Worm (Caenorhabditis elegans) whole organism, young adult: ENCODE measurements around the gene trpp-6.

Experiments
- B0261.1 ChIP-seq: sonication (generic microtip); optimal IDR thresholded peaks from 2 replicates; lab custom pipeline; 2016; ENCODE audit warnings: mild to moderate bottlenecking, missing genetic modification characterization, moderate library complexity, missing compliant biosample characterization
- B0336.3 ChIP-seq: fragments of 200-800 bp; sonication (Bioruptor generic); IDR thresholded peaks from 2 replicates; pipeline ENCODE4 v1.3.6; 2022; ENCODE audit warnings: missing genetic modification characterization, missing compliant biosample characterization
- C17E4.6 ChIP-seq: fragments of 200-800 bp; sonication (Bioruptor generic); IDR thresholded peaks from 2 replicates; pipeline ENCODE4 v1.3.6; 2022; ENCODE audit warnings: missing genetic modification reagents, missing genetic modification characterization, missing compliant biosample characterization
- D2030.7 ChIP-seq: fragments of 200-800 bp; sonication (Bioruptor generic); IDR thresholded peaks from 2 replicates; pipeline ENCODE4 v1.3.6; 2022; ENCODE audit warnings: missing genetic modification reagents, missing genetic modification characterization, missing compliant biosample characterization
- F10E7.11 ChIP-seq: sonication (generic microtip); optimal IDR thresholded peaks from 2 replicates; lab custom pipeline; 2017; ENCODE audit warnings: mild to moderate bottlenecking, missing genetic modification characterization, moderate library complexity, missing compliant biosample characterization
- F37B4.10 ChIP-seq: fragments of 200-800 bp; sonication (Bioruptor generic); IDR thresholded peaks from 2 replicates; pipeline ENCODE4 v1.3.6; 2022; ENCODE audit warnings: missing genetic modification characterization, missing compliant biosample characterization
- F39B2.1 ChIP-seq: fragments of 200-800 bp; sonication (Bioruptor generic); IDR thresholded peaks from 2 replicates; pipeline ENCODE4 v1.3.6; 2022; ENCODE audit warnings: missing genetic modification reagents, missing genetic modification characterization, missing compliant biosample characterization
- K11D2.4 ChIP-seq: fragments of 200-800 bp; sonication (Bioruptor generic); IDR thresholded peaks from 2 replicates; pipeline ENCODE4 v1.3.6; 2022; ENCODE audit warnings: missing genetic modification reagents, missing genetic modification characterization, missing compliant biosample characterization
- K12H6.12 ChIP-seq: fragments of 200-800 bp; sonication (Bioruptor generic); optimal IDR thresholded peaks from 2 replicates; lab custom pipeline; 2018; ENCODE audit warnings: mild to moderate bottlenecking, missing genetic modification characterization, missing compliant biosample characterization
- T26A5.8 ChIP-seq: sonication (generic microtip); optimal IDR thresholded peaks from 2 replicates; lab custom pipeline; 2016; ENCODE audit warnings: missing genetic modification characterization, missing compliant biosample characterization
- Y56A3A.18 ChIP-seq: fragments of 200-800 bp; sonication (Bioruptor generic); IDR thresholded peaks from 2 replicates; pipeline ENCODE4 v1.3.6; 2022; ENCODE audit warnings: missing genetic modification reagents, missing genetic modification characterization, missing compliant biosample characterization
- Y79H2A.3 ChIP-seq: fragments of 200-800 bp; sonication (Bioruptor generic); conservative IDR thresholded peaks from 2 replicates; pipeline ENCODE4 v1.3.6; 2022; ENCODE audit warnings: missing genetic modification reagents, missing genetic modification characterization, missing compliant biosample characterization
- ama-1 ChIP-seq, 3 experiments: fragments of 150-350 bp in 1 of 3; sonication (generic microtip) in 2 of 3; optimal IDR thresholded peaks; 2 replicates each; lab custom pipeline; 2014 to 2018; ENCODE audit warnings: missing biosample characterization in 2 of 3, missing genetic modification characterization in 2 of 3, missing genetic modification reagents in 2 of 3
- athp-1 ChIP-seq: sonication (generic microtip); optimal IDR thresholded peaks from 2 replicates; lab custom pipeline; 2017; ENCODE audit warnings: mild to moderate bottlenecking, missing genetic modification characterization, missing compliant biosample characterization
- attf-3 ChIP-seq: fragments of 200-800 bp; sonication (Bioruptor generic); conservative IDR thresholded peaks from 2 replicates; pipeline ENCODE4 v1.3.6; 2022; ENCODE audit warnings: missing genetic modification reagents, missing genetic modification characterization, missing compliant biosample characterization
- attf-5 ChIP-seq: fragments of 200-800 bp; sonication (Bioruptor generic); optimal IDR thresholded peaks from 2 replicates; lab custom pipeline; 2018; ENCODE audit warnings: mild to moderate bottlenecking, missing genetic modification characterization, missing compliant biosample characterization
- attf-6 ChIP-seq: fragments of 200-800 bp; sonication (Bioruptor generic); IDR thresholded peaks from 2 replicates; pipeline ENCODE4 v1.3.6; 2022; ENCODE audit warnings: missing genetic modification reagents, missing genetic modification characterization, missing compliant biosample characterization
- cebp-1 ChIP-seq, 2 experiments: fragments of 200-800 bp in 1 of 2; sonication (Bioruptor generic) in 1 of 2; sonication (generic microtip) in 1 of 2; IDR thresholded peaks in 1 of 2; optimal IDR thresholded peaks in 1 of 2; 2 replicates each; pipeline versions ENCODE4 v1.3.6 to Lab custom; 2017 to 2022; ENCODE audit warnings: missing compliant biosample characterization in 2 of 2, missing genetic modification characterization in 2 of 2, mild to moderate bottlenecking in 1 of 2, missing genetic modification reagents in 1 of 2, moderate library complexity in 1 of 2
- cebp-2 ChIP-seq: fragments of 200-800 bp; sonication (Bioruptor generic); IDR thresholded peaks from 2 replicates; pipeline ENCODE4 v1.3.6; 2022; ENCODE audit warnings: missing genetic modification characterization, missing compliant biosample characterization
- chd-7 ChIP-seq: sonication (generic microtip); optimal IDR thresholded peaks from 2 replicates; lab custom pipeline; 2016; ENCODE audit warnings: mild to moderate bottlenecking, missing genetic modification characterization, moderate library complexity, missing compliant biosample characterization
- efl-1 ChIP-seq: fragments of 150-350 bp; optimal IDR thresholded peaks from 2 replicates; lab custom pipeline; 2014; ENCODE audit warnings: missing biosample characterization, missing genetic modification reagents, missing genetic modification characterization
- ekl-4 ChIP-seq: fragments of 200-800 bp; sonication (Bioruptor generic); IDR thresholded peaks from 2 replicates; pipeline ENCODE4 v1.3.6; 2022; ENCODE audit warnings: missing genetic modification reagents, missing genetic modification characterization, missing compliant biosample characterization
- ets-4 ChIP-seq: fragments of 200-800 bp; sonication (Bioruptor generic); optimal IDR thresholded peaks from 2 replicates; lab custom pipeline; 2018; ENCODE audit warnings: mild to moderate bottlenecking, missing genetic modification characterization, missing compliant biosample characterization
- fkh-3 ChIP-seq: sonication (generic microtip); optimal IDR thresholded peaks from 2 replicates; lab custom pipeline; 2016; ENCODE audit warnings: mild to moderate bottlenecking, missing genetic modification characterization, missing compliant biosample characterization
- him-1 ChIP-seq: sonication (generic microtip); optimal IDR thresholded peaks from 2 replicates; lab custom pipeline; 2016; ENCODE audit warnings: missing genotype, missing genetic modification reagents, missing genetic modification characterization, missing compliant biosample characterization
- hlh-12 ChIP-seq: sonication (generic microtip); optimal IDR thresholded peaks from 2 replicates; lab custom pipeline; 2016; ENCODE audit warnings: missing genetic modification characterization, missing compliant biosample characterization
- hmg-1.2 ChIP-seq: fragments of 200-800 bp; sonication (Bioruptor generic); IDR thresholded peaks from 2 replicates; pipeline ENCODE4 v1.3.6; 2022; ENCODE audit warnings: missing genetic modification reagents, missing genetic modification characterization, missing compliant biosample characterization
- hmg-20 ChIP-seq: fragments of 200-800 bp; sonication (Bioruptor generic); IDR thresholded peaks from 2 replicates; pipeline ENCODE4 v1.3.6; 2022; ENCODE audit warnings: missing genetic modification reagents, missing genetic modification characterization, missing compliant biosample characterization
- hrde-1 ChIP-seq: sonication (generic microtip); optimal IDR thresholded peaks from 2 replicates; lab custom pipeline; 2016; ENCODE audit warnings: missing genetic modification characterization, mild to moderate bottlenecking, missing compliant biosample characterization, moderate library complexity, missing genotype, missing genetic modification reagents, borderline replicate concordance
- lin-54 ChIP-seq: fragments of 200-800 bp; sonication (Bioruptor generic); optimal IDR thresholded peaks from 2 replicates; lab custom pipeline; 2018; ENCODE audit warnings: mild to moderate bottlenecking, missing genetic modification characterization, missing compliant biosample characterization
- lsl-1 ChIP-seq: fragments of 200-800 bp; sonication (Bioruptor generic); optimal IDR thresholded peaks from 2 replicates; lab custom pipeline; 2018; ENCODE audit warnings: mild to moderate bottlenecking, missing genetic modification characterization, moderate library complexity, missing compliant biosample characterization
- madf-6 ChIP-seq: fragments of 200-800 bp; sonication (Bioruptor generic); IDR thresholded peaks from 2 replicates; pipeline ENCODE4 v1.3.6; 2022; ENCODE audit warnings: missing genetic modification reagents, missing genetic modification characterization, missing compliant biosample characterization
- madf-8 ChIP-seq: fragments of 200-800 bp; sonication (Bioruptor generic); conservative IDR thresholded peaks from 2 replicates; pipeline ENCODE4 v1.3.6; 2022; ENCODE audit warnings: missing genetic modification reagents, missing genetic modification characterization, missing compliant biosample characterization
- mcd-1 ChIP-seq: fragments of 200-800 bp; sonication (Bioruptor generic); IDR thresholded peaks from 2 replicates; pipeline ENCODE4 v1.3.6; 2022; ENCODE audit warnings: missing genetic modification reagents, missing genetic modification characterization, missing compliant biosample characterization
- mel-28 ChIP-seq: sonication (generic microtip); optimal IDR thresholded peaks from 2 replicates; lab custom pipeline; 2016; ENCODE audit warnings: borderline replicate concordance, mild to moderate bottlenecking, missing genetic modification characterization, missing compliant biosample characterization
- mes-4 ChIP-seq: sonication (generic microtip); optimal IDR thresholded peaks from 2 replicates; lab custom pipeline; 2016; ENCODE audit warnings: missing genotype, missing genetic modification characterization, missing compliant biosample characterization
- nfya-1 ChIP-seq: sonication (generic microtip); optimal IDR thresholded peaks from 2 replicates; lab custom pipeline; 2017; ENCODE audit warnings: antibody characterized with exemption, missing compliant biosample characterization, missing genetic modification characterization, borderline replicate concordance; ENCODE audit not compliant: insufficient read depth
- nhr-179 ChIP-seq: sonication (generic microtip); optimal IDR thresholded peaks from 2 replicates; lab custom pipeline; 2016; ENCODE audit warnings: mild to moderate bottlenecking, missing genetic modification characterization, missing compliant biosample characterization
- pbrm-1 ChIP-seq: fragments of 200-800 bp; sonication (Bioruptor generic); IDR thresholded peaks from 2 replicates; pipeline ENCODE4 v1.3.6; 2022; ENCODE audit warnings: missing genetic modification reagents, missing genetic modification characterization, missing compliant biosample characterization
- pha-4 ChIP-seq: fragments of 150-350 bp; sonication (generic microtip); optimal IDR thresholded peaks from 2 replicates; lab custom pipeline; 2014; ENCODE audit warnings: missing biosample characterization, missing genetic modification reagents, missing genetic modification characterization
- tbp1 ChIP-seq: fragments of 200-800 bp; sonication (Bioruptor generic); optimal IDR thresholded peaks from 2 replicates; lab custom pipeline; 2018; ENCODE audit warnings: mild to moderate bottlenecking, missing genetic modification characterization, missing compliant biosample characterization
- tbx-9 ChIP-seq: sonication (generic microtip); optimal IDR thresholded peaks from 2 replicates; lab custom pipeline; 2016; ENCODE audit warnings: borderline replicate concordance, missing genetic modification characterization, inconsistent platforms, missing compliant biosample characterization
- unc-62 ChIP-seq: fragments of 150-350 bp; optimal IDR thresholded peaks from 2 replicates; lab custom pipeline; 2014; ENCODE audit warnings: missing biosample characterization, missing genetic modification reagents, missing genetic modification characterization
- xnd-1 ChIP-seq: sonication (generic microtip); optimal IDR thresholded peaks from 2 replicates; lab custom pipeline; 2016; ENCODE audit warnings: missing genotype, missing genetic modification reagents, missing genetic modification characterization, missing compliant biosample characterization
- zfh-2 ChIP-seq: fragments of 200-800 bp; sonication (Bioruptor generic); conservative IDR thresholded peaks from 2 replicates; pipeline ENCODE4 v1.3.6; 2022; ENCODE audit warnings: missing genetic modification reagents, missing genetic modification characterization, missing compliant biosample characterization
- ztf-3 ChIP-seq: fragments of 200-800 bp; sonication (Bioruptor generic); optimal IDR thresholded peaks from 2 replicates; lab custom pipeline; 2018; ENCODE audit warnings: mild to moderate bottlenecking, missing genetic modification characterization, missing compliant biosample characterization

Gene trpp-6

ce11 chrV:9984821-9985220 lies 6.9 kb upstream of the trpp-6 start (continued):
- no peak for TF ChIP-seq cebp-1 (GFP tag; IDR thresholded peaks at IDR 0.05; lab: Robert Waterston, UW)
- peak; percentile 35 for TF ChIP-seq cebp-1 (tag; optimal IDR thresholded peaks at IDR 0.05; lab: Kevin White, UChicago)
- peak; percentile 14 for TF ChIP-seq ama-1 (optimal IDR thresholded peaks at IDR 0.05; lab: Kevin White, UChicago)
- TF ChIP-seq ama-1 (GFP tag; optimal IDR thresholded peaks at IDR 0.05; lab: Kevin White, UChicago) = no peak
- TF ChIP-seq mcd-1 = no peak
- TF ChIP-seq, all 124 proteins: peak for 5

- no peak for TF ChIP-seq attf-5
- no peak for TF ChIP-seq nfya-1 (tag; lab: Kevin White, UChicago)
- no peak for TF ChIP-seq hmg-20 (GFP tag; lab: Robert Waterston, UW)
- no peak for TF ChIP-seq ets-4 (GFP tag; lab: Kevin White, UChicago)
- no peak for TF ChIP-seq mes-4
- TF ChIP-seq cebp-2 (GFP tag; lab: Robert Waterston, UW) = no peak
- TF ChIP-seq him-1 = no peak
- TF ChIP-seq ekl-4 (GFP tag; lab: Robert Waterston, UW) = no peak
- no peak for TF ChIP-seq pbrm-1 (GFP tag; lab: Robert Waterston, UW)
- TF ChIP-seq ztf-3 = no peak
- TF ChIP-seq xnd-1 (tag; lab: Kevin White, UChicago) = peak; percentile 52
- no peak for TF ChIP-seq mcd-1
- TF ChIP-seq hmg-1.2 = no peak
- TF ChIP-seq hrde-1 (tag; lab: Kevin White, UChicago) = no peak
- no peak for TF ChIP-seq attf-6 (GFP tag; lab: Robert Waterston, UW)
- TF ChIP-seq efl-1 (GFP tag; lab: Kevin White, UChicago) = peak; percentile 64
- TF ChIP-seq madf-6 (GFP tag; lab: Robert Waterston, UW) = peak; percentile 75
- no peak for TF ChIP-seq lin-54 (GFP tag; lab: Kevin White, UChicago)
- TF ChIP-seq zfh-2 (GFP tag; lab: Robert Waterston, UW) = no peak
- TF ChIP-seq attf-3 (GFP tag; lab: Robert Waterston, UW) = no peak
- no peak for TF ChIP-seq B0261.1
- TF ChIP-seq mel-28 = no peak
- no peak for TF ChIP-seq nhr-179
- no peak for TF ChIP-seq tbx-9 (tag; lab: Kevin White, UChicago)
- TF ChIP-seq athp-1 (tag; lab: Kevin White, UChicago) = no peak
- TF ChIP-seq K12H6.12 (tag; lab: Kevin White, UChicago) = no peak
- TF ChIP-seq B0336.3 (GFP tag; lab: Robert Waterston, UW) = no peak
- no peak for TF ChIP-seq pha-4 (tag; lab: Kevin White, UChicago)
- TF ChIP-seq tbp1 (GFP tag; lab: Kevin White, UChicago) = no peak
- no peak for TF ChIP-seq K11D2.4 (GFP tag; lab: Robert Waterston, UW)
- no peak for TF ChIP-seq F39B2.1 (GFP tag; lab: Robert Waterston, UW)
- no peak for TF ChIP-seq Y79H2A.3 (GFP tag; lab: Robert Waterston, UW)
- peak; percentile 51 for TF ChIP-seq madf-8 (GFP tag; lab: Robert Waterston, UW)
These were observed 6.3 kb upstream of the trpp-6 start for ce11 chrV:9985227-9985864.

DNA sequence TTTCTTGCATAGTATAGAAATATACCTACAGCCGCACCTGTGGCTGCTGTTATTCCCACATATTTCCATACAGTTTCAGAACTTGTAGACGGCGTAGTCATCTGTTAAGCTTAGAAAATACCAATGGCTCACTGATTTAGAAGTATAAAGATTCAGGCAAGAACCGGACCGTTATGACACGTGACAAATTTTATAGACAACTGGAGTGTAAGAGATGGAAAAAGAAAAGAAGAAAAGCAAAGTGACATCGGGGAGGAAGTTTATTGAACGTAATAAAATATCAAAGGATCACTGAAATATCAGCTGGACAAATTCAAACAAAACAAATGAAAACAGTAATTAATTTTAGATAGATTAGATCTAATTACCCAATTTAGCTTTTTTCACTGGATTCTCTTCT lies 5.5 kb upstream of the trpp-6 start, which contains the start of gene rmd-2:
TSS of gene rmd-2 (minus strand) at position 101 of the 400 bp plus-strand sequence.
- no peak for TF ChIP-seq Y56A3A.18
- TF ChIP-seq unc-62 (GFP tag; lab: Kevin White, UChicago) = no peak
- TF ChIP-seq F37B4.10 = no peak
- no peak for TF ChIP-seq chd-7 (tag; lab: Kevin White, UChicago)
- no peak for TF ChIP-seq pbrm-1 (GFP tag; lab: Robert Waterston, UW)
- TF ChIP-seq fkh-3 (tag; lab: Kevin White, UChicago) = no peak
- TF ChIP-seq him-1 = no peak
- no peak for TF ChIP-seq C17E4.6 (GFP tag; lab: Robert Waterston, UW)
- no peak for TF ChIP-seq lsl-1 (GFP tag; lab: Kevin White, UChicago)
- no peak for TF ChIP-seq hlh-12
- TF ChIP-seq F10E7.11 (tag; lab: Kevin White, UChicago) = no peak
- TF ChIP-seq ama-1 (optimal IDR thresholded peaks at IDR 0.05; lab: Kevin White, UChicago) = no peak
- no peak for TF ChIP-seq ama-1 (GFP tag; optimal IDR thresholded peaks at IDR 0.05; lab: Kevin White, UChicago)
- no peak for TF ChIP-seq T26A5.8
- no peak for TF ChIP-seq madf-8 (GFP tag; lab: Robert Waterston, UW)
- no peak for TF ChIP-seq D2030.7 (GFP tag; lab: Robert Waterston, UW)
